Worm (Caenorhabditis elegans) whole organism, L1 larva: ENCODE data around the gene T10D4.1.

Experiments
- C16A3.4 ChIP-seq: fragments of 150-350 bp; optimal IDR thresholded peaks from 2 replicates; lab custom pipeline; 2014; ENCODE audit warnings: missing biosample characterization, missing genetic modification characterization
- C34B4.2 ChIP-seq: sonication (generic microtip); optimal IDR thresholded peaks from 2 replicates; lab custom pipeline; 2017; ENCODE audit warnings: mild to moderate bottlenecking, missing genetic modification characterization, missing compliant biosample characterization
- F16B12.6 ChIP-seq: fragments of 150-350 bp; optimal IDR thresholded peaks from 2 replicates; lab custom pipeline; 2014; ENCODE audit warnings: missing biosample characterization, missing genetic modification characterization
- Y116A8C.19 ChIP-seq: sonication (generic microtip); optimal IDR thresholded peaks from 2 replicates; lab custom pipeline; 2016; ENCODE audit warnings: missing compliant biosample characterization, missing genetic modification characterization, borderline replicate concordance
- aly-2 ChIP-seq: fragments of 150-350 bp; optimal IDR thresholded peaks from 2 replicates; lab custom pipeline; 2014; ENCODE audit warnings: missing biosample characterization, missing genetic modification characterization
- ama-1 ChIP-seq: fragments of 150-350 bp; optimal IDR thresholded peaks from 2 replicates; lab custom pipeline; 2014
- blmp-1 ChIP-seq: fragments of 150-350 bp; optimal IDR thresholded peaks from 2 replicates; lab custom pipeline; 2014; ENCODE audit warnings: missing biosample characterization, missing genetic modification characterization
- ceh-8 ChIP-seq: fragments of 200-800 bp; sonication (Bioruptor generic); optimal IDR thresholded peaks from 2 replicates; lab custom pipeline; 2018; ENCODE audit warnings: mild to moderate bottlenecking, missing genetic modification characterization, moderate library complexity, missing compliant biosample characterization
- ceh-88 ChIP-seq: fragments of 200-800 bp; sonication (Bioruptor generic); IDR thresholded peaks from 2 replicates; pipeline ENCODE4 v1.3.6; 2022; ENCODE audit warnings: missing genetic modification characterization, missing compliant biosample characterization
- ceh-90 ChIP-seq: sonication (generic microtip); optimal IDR thresholded peaks from 2 replicates; lab custom pipeline; 2016; ENCODE audit warnings: missing genetic modification characterization, missing compliant biosample characterization
- ces-1 ChIP-seq: fragments of 150-350 bp; optimal IDR thresholded peaks from 2 replicates; lab custom pipeline; 2014; ENCODE audit warnings: missing biosample characterization, missing genetic modification reagents, missing genetic modification characterization
- dsc-1 ChIP-seq: sonication (generic microtip); optimal IDR thresholded peaks from 2 replicates; lab custom pipeline; 2016; ENCODE audit warnings: mild to moderate bottlenecking, missing genetic modification characterization, missing compliant biosample characterization
- efl-3 ChIP-seq: fragments of 200-800 bp; sonication (Bioruptor generic); optimal IDR thresholded peaks from 2 replicates; lab custom pipeline; 2018; ENCODE audit warnings: mild to moderate bottlenecking, missing genetic modification characterization, missing compliant biosample characterization
- egl-27 ChIP-seq, 2 experiments: fragments of 150-350 bp in 1 of 2; sonication (generic microtip); optimal IDR thresholded peaks; 3 replicates each; lab custom pipeline; 2017 to 2018; ENCODE audit warnings: missing biosample characterization in 2 of 2, missing genetic modification characterization in 2 of 2, missing genetic modification reagents in 2 of 2
- elt-2 ChIP-seq: sonication (generic microtip); optimal IDR thresholded peaks from 2 replicates; lab custom pipeline; 2016; ENCODE audit warnings: missing genetic modification characterization, mild to moderate bottlenecking, inconsistent platforms, missing compliant biosample characterization, missing genetic modification reagents
- fkh-10 ChIP-seq: sonication (generic microtip); optimal IDR thresholded peaks from 2 replicates; lab custom pipeline; 2017; ENCODE audit warnings: missing biosample characterization, missing genetic modification reagents, missing genetic modification characterization
- fos-1 ChIP-seq: fragments of 150-350 bp; optimal IDR thresholded peaks from 2 replicates; lab custom pipeline; 2014; ENCODE audit warnings: missing biosample characterization, missing genetic modification characterization
- grh-1 ChIP-seq: fragments of 200-800 bp; sonication (Bioruptor generic); IDR thresholded peaks from 2 replicates; pipeline ENCODE4 v1.3.6; 2022; ENCODE audit warnings: missing genetic modification reagents, missing genetic modification characterization, missing compliant biosample characterization
- hlh-4 ChIP-seq: sonication (generic microtip); optimal IDR thresholded peaks from 2 replicates; lab custom pipeline; 2016; ENCODE audit warnings: mild to moderate bottlenecking, missing genetic modification characterization, missing compliant biosample characterization
- mab-9 ChIP-seq: fragments of 200-800 bp; sonication (Bioruptor generic); IDR thresholded peaks from 2 replicates; pipeline ENCODE4 v1.3.6; 2022; ENCODE audit warnings: missing genetic modification reagents, missing genetic modification characterization, missing compliant biosample characterization
- mdl-1 ChIP-seq, 2 experiments: fragments of 150-350 bp; optimal IDR thresholded peaks; 2 replicates each; lab custom pipeline; 2014 to 2017; ENCODE audit warnings: missing biosample characterization in 2 of 2, missing genetic modification characterization in 2 of 2, inconsistent platforms in 1 of 2
- mep-1 ChIP-seq: fragments of 150-350 bp; optimal IDR thresholded peaks from 2 replicates; lab custom pipeline; 2014; ENCODE audit warnings: missing biosample characterization, missing genetic modification characterization
- nhr-20 ChIP-seq: sonication (generic microtip); optimal IDR thresholded peaks from 2 replicates; lab custom pipeline; 2016; ENCODE audit warnings: mild to moderate bottlenecking, missing genetic modification characterization, missing compliant biosample characterization
- nhr-237 ChIP-seq: fragments of 150-350 bp; optimal IDR thresholded peaks from 2 replicates; lab custom pipeline; 2014; ENCODE audit warnings: missing biosample characterization, missing genetic modification characterization
- nhr-76 ChIP-seq: sonication (generic microtip); optimal IDR thresholded peaks from 2 replicates; lab custom pipeline; 2017; ENCODE audit warnings: missing biosample characterization, missing genetic modification characterization
- nhr-77 ChIP-seq: fragments of 150-350 bp; optimal IDR thresholded peaks from 2 replicates; lab custom pipeline; 2014; ENCODE audit warnings: missing biosample characterization, missing genetic modification characterization
- pax-3 ChIP-seq: fragments of 200-800 bp; sonication (Bioruptor generic); optimal IDR thresholded peaks from 2 replicates; lab custom pipeline; 2018; ENCODE audit warnings: mild to moderate bottlenecking, missing genetic modification characterization, moderate library complexity, missing compliant biosample characterization
- pqm-1 ChIP-seq: sonication (generic microtip); optimal IDR thresholded peaks from 3 replicates; lab custom pipeline; 2017; ENCODE audit warnings: missing biosample characterization, missing genetic modification characterization
- rnt-1 ChIP-seq: sonication (generic microtip); optimal IDR thresholded peaks from 2 replicates; lab custom pipeline; 2016; ENCODE audit warnings: mild to moderate bottlenecking, missing genetic modification characterization, moderate library complexity, missing compliant biosample characterization
- skn-1 ChIP-seq: fragments of 150-350 bp; optimal IDR thresholded peaks from 2 replicates; lab custom pipeline; 2014; ENCODE audit warnings: missing biosample characterization, missing genetic modification characterization
- snu-23 ChIP-seq: sonication (generic microtip); optimal IDR thresholded peaks from 2 replicates; lab custom pipeline; 2016; ENCODE audit warnings: missing genetic modification characterization, missing compliant biosample characterization
- sptf-1 ChIP-seq: fragments of 150-350 bp; optimal IDR thresholded peaks from 2 replicates; lab custom pipeline; 2014; ENCODE audit warnings: missing biosample characterization, missing genetic modification characterization
- sup-37 ChIP-seq: fragments of 200-800 bp; sonication (Bioruptor generic); optimal IDR thresholded peaks from 2 replicates; lab custom pipeline; 2018; ENCODE audit warnings: mild to moderate bottlenecking, missing genetic modification characterization, missing compliant biosample characterization
- tlp-1 ChIP-seq: fragments of 150-350 bp; optimal IDR thresholded peaks from 2 replicates; lab custom pipeline; 2014; ENCODE audit warnings: missing biosample characterization, missing genetic modification characterization
- vab-15 ChIP-seq: sonication (generic microtip); optimal IDR thresholded peaks from 2 replicates; lab custom pipeline; 2017; ENCODE audit warnings: missing genotype, mild to moderate bottlenecking, missing genetic modification characterization, missing compliant biosample characterization
- xbp-1 ChIP-seq: sonication (generic microtip); optimal IDR thresholded peaks from 2 replicates; lab custom pipeline; 2016; ENCODE audit warnings: missing genetic modification characterization, missing compliant biosample characterization
- ztf-11 ChIP-seq, 2 experiments: sonication (generic microtip); optimal IDR thresholded peaks; 2 replicates each; lab custom pipeline; 2016 to 2017; ENCODE audit warnings: missing genetic modification characterization in 2 of 2, missing biosample characterization in 1 of 2, missing compliant biosample characterization in 1 of 2

T10D4.1 gene

DNA sequence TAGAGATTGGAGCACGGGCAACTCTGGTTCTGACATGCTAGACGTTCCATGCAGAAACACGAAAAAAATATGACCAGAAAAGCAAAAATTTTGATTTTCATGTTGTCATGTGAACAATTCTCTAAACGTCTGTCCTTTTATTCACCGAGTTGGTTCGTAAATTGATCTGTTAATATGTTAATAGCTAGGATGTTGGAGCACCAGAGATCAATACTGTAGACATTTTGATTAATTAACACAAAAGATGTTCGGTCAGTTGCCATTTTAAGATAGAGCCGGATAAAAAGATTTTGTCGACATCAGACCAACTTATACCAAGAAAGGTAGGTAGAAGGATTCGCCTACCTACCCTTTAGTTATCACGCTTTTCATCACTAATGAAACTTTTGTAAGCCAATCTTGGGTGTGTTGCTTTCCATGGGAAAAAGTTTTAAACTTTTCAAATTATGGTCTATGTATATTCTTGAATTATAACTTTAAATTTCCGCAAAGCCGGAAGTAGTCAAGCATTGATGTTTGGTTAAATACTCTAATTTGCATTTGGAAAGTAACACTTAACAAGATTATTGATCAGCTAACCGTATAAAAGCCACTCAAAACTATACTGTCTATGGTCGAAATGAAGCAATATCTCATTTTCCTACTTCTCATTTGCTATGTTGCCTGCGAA is at the start of gene T10D4.1, which contains the start of gene T10D4.11:
Gene T10D4.1 (plus strand): TSS at position 620 of the 670 bp plus-strand sequence.
Gene T10D4.11 (minus strand): TSS at position 101 of the 670 bp plus-strand sequence.
- no peak for TF ChIP-seq rnt-1
- no peak for TF ChIP-seq C16A3.4 (tag; lab: Kevin White, UChicago)
- no peak for TF ChIP-seq ztf-11 (tag; optimal IDR thresholded peaks at IDR 0.05; lab: Kevin White, UChicago)
- TF ChIP-seq elt-2 (tag; lab: Kevin White, UChicago): no peak
- no peak for TF ChIP-seq ces-1
- no peak for TF ChIP-seq xbp-1
- TF ChIP-seq snu-23: no peak
- no peak for TF ChIP-seq nhr-20 (tag; lab: Kevin White, UChicago)
- no peak for TF ChIP-seq mab-9
- TF ChIP-seq blmp-1 (tag; lab: Kevin White, UChicago): no peak
- TF ChIP-seq vab-15 (tag; lab: Kevin White, UChicago): no peak
- no peak for TF ChIP-seq nhr-76 (tag; lab: Kevin White, UChicago)
- no peak for TF ChIP-seq grh-1
- no peak for TF ChIP-seq dsc-1
- no peak for TF ChIP-seq pqm-1 (tag; lab: Kevin White, UChicago)
- TF ChIP-seq aly-2 (tag; lab: Kevin White, UChicago): no peak
- TF ChIP-seq fos-1: no peak
- TF ChIP-seq egl-27 (tag; optimal IDR thresholded peaks at IDR 0.05; lab: Kevin White, UChicago): no peak
- no peak for TF ChIP-seq ceh-90 (tag; lab: Kevin White, UChicago)
- no peak for TF ChIP-seq hlh-4 (tag; lab: Kevin White, UChicago)
- TF ChIP-seq, all 84 proteins: peak for 0

ce11 chrII:3100546-3100945 is 49.4 kb upstream of the T10D4.1 start, which contains the start of gene srg-24:
TSS of gene srg-24 (minus strand) at chrII:3100646.
- TF ChIP-seq Y116A8C.19 (tag; lab: Kevin White, UChicago): no peak
- no peak for TF ChIP-seq mdl-1 (tag; optimal IDR thresholded peaks at IDR 0.05; lab: Kevin White, UChicago)
- TF ChIP-seq skn-1 (tag; lab: Kevin White, UChicago): no peak
- TF ChIP-seq sptf-1: no peak
- no peak for TF ChIP-seq rnt-1
- TF ChIP-seq ama-1 (lab: Kevin White, UChicago): no peak
- TF ChIP-seq ztf-11 (tag; optimal IDR thresholded peaks at IDR 0.05; lab: Kevin White, UChicago): no peak
- no peak for TF ChIP-seq tlp-1 (tag; lab: Kevin White, UChicago)
- TF ChIP-seq ceh-88 (GFP tag; lab: Robert Waterston, UW): no peak
- TF ChIP-seq hlh-4 (tag; lab: Kevin White, UChicago): no peak
- no peak for TF ChIP-seq nhr-237 (tag; lab: Kevin White, UChicago)
- TF ChIP-seq sup-37 (GFP tag; lab: Kevin White, UChicago): no peak
- TF ChIP-seq mep-1 (tag; lab: Kevin White, UChicago): no peak
- TF ChIP-seq elt-2 (tag; lab: Kevin White, UChicago): no peak
- TF ChIP-seq, all 84 proteins: peak for 0

ce11 chrII:3102018-3102417 is 47.9 kb upstream of the T10D4.1 start, which contains the start of gene clec-121:
TSS of gene clec-121 (plus strand) at chrII:3102318.
- TF ChIP-seq ceh-90 (tag; lab: Kevin White, UChicago) (no peak), Y116A8C.19 (tag; lab: Kevin White, UChicago) (no peak), pax-3 (tag; lab: Kevin White, UChicago) (no peak), C34B4.2 (no peak), nhr-77 (tag; lab: Kevin White, UChicago) (no peak), mdl-1 (tag; optimal IDR thresholded peaks at IDR 0.05; lab: Kevin White, UChicago) (no peak), efl-3 (GFP tag; lab: Kevin White, UChicago) (no peak), ceh-8 (GFP tag; lab: Kevin White, UChicago) (no peak), fkh-10 (GFP tag; lab: Kevin White, UChicago) (no peak), mep-1 (tag; lab: Kevin White, UChicago) (no peak), vab-15 (tag; lab: Kevin White, UChicago) (no peak), F16B12.6 (tag; lab: Kevin White, UChicago) (no peak)
